Fruit fly (Drosophila melanogaster) whole organism, embryonic: ENCODE data around the gene CG42758.
A peak's percentile ranks its signal among the peaks of the same experiment; 100 is the strongest.

Experiments
- Blimp-1 ChIP-seq: fragments of 200-800 bp; sonication (Bioruptor generic); optimal IDR thresholded peaks from 3 replicates; lab custom pipeline; 2018; ENCODE audit warnings: missing biosample characterization, missing genetic modification characterization, mild to moderate bottlenecking, moderate library complexity, missing genetic modification reagents
- CG10366 ChIP-seq: fragments of 200-800 bp; sonication (Bioruptor generic); IDR thresholded peaks from 2 replicates; pipeline ENCODE4 v1.3.6; 2022; ENCODE audit warnings: missing biosample characterization, missing genetic modification characterization
- CG10654 ChIP-seq: fragments of 200-800 bp; sonication (Bioruptor generic); optimal IDR thresholded peaks from 2 replicates; lab custom pipeline; 2016; ENCODE audit warnings: missing biosample characterization, missing genetic modification characterization
- CG10959 ChIP-seq: fragments of 200-800 bp; sonication (Bioruptor generic); IDR thresholded peaks from 2 replicates; pipeline ENCODE4 v1.3.6; 2022; ENCODE audit warnings: missing biosample characterization, missing genetic modification characterization
- CG11247 ChIP-seq: fragments of 200-800 bp; sonication (Bioruptor generic); IDR thresholded peaks from 2 replicates; pipeline ENCODE4 v1.3.6; 2022; ENCODE audit warnings: missing biosample characterization, missing genetic modification characterization
- CG15269 ChIP-seq: fragments of 200-800 bp; sonication (Bioruptor generic); optimal IDR thresholded peaks from 2 replicates; lab custom pipeline; 2018; ENCODE audit warnings: missing biosample characterization, mild to moderate bottlenecking, missing genetic modification characterization, moderate library complexity
- CG15696 ChIP-seq: fragments of 200-800 bp; sonication (Bioruptor generic); optimal IDR thresholded peaks from 2 replicates; lab custom pipeline; 2019; ENCODE audit warnings: missing biosample characterization, mild to moderate bottlenecking, missing genetic modification characterization, moderate library complexity
- CG1832 ChIP-seq: fragments of 200-800 bp; sonication (Bioruptor generic); optimal IDR thresholded peaks from 2 replicates; lab custom pipeline; 2017; ENCODE audit warnings: missing biosample characterization, mild to moderate bottlenecking, missing genetic modification characterization, inconsistent platforms
- CG2120 ChIP-seq: fragments of 200-800 bp; sonication (Bioruptor generic); optimal IDR thresholded peaks from 3 replicates; lab custom pipeline; 2016; ENCODE audit warnings: missing biosample characterization, missing genetic modification characterization
- CG2202 ChIP-seq: fragments of 200-800 bp; sonication (Bioruptor generic); optimal IDR thresholded peaks from 2 replicates; lab custom pipeline; 2018; ENCODE audit warnings: missing biosample characterization, mild to moderate bottlenecking, missing genetic modification characterization
- CG34376 ChIP-seq: fragments of 200-800 bp; sonication (Bioruptor generic); optimal IDR thresholded peaks from 2 replicates; lab custom pipeline; 2018; ENCODE audit warnings: missing biosample characterization, mild to moderate bottlenecking, missing genetic modification characterization
- CG3847 ChIP-seq: fragments of 200-800 bp; sonication (Bioruptor generic); IDR thresholded peaks from 2 replicates; pipeline ENCODE4 v1.3.6; 2022; ENCODE audit warnings: missing biosample characterization, missing genetic modification characterization
- CG4360 ChIP-seq: fragments of 200-800 bp; sonication (Bioruptor generic); IDR thresholded peaks from 2 replicates; pipeline ENCODE4 v1.3.6; 2022; ENCODE audit warnings: missing biosample characterization, missing genetic modification characterization
- CG5245 ChIP-seq: fragments of 200-800 bp; sonication (Bioruptor generic); optimal IDR thresholded peaks from 3 replicates; lab custom pipeline; 2016; ENCODE audit warnings: missing biosample characterization, missing genetic modification characterization
- CG6254 ChIP-seq: fragments of 200-800 bp; sonication (Bioruptor generic); optimal IDR thresholded peaks from 3 replicates; lab custom pipeline; 2017; ENCODE audit warnings: mild to moderate bottlenecking, missing biosample characterization, missing genetic modification reagents, missing genetic modification characterization
- CG7786 ChIP-seq: fragments of 200-800 bp; sonication (Bioruptor generic); optimal IDR thresholded peaks from 2 replicates; lab custom pipeline; 2016; ENCODE audit warnings: missing biosample characterization, missing genetic modification characterization
- CG7928 ChIP-seq: fragments of 200-800 bp; sonication (Bioruptor generic); optimal IDR thresholded peaks from 2 replicates; lab custom pipeline; 2017; ENCODE audit warnings: missing biosample characterization, mild to moderate bottlenecking, missing genetic modification characterization
- CG9932 ChIP-seq: fragments of 200-800 bp; sonication (Bioruptor generic); IDR thresholded peaks from 2 replicates; pipeline ENCODE4 v1.3.6; 2022; ENCODE audit warnings: missing biosample characterization, missing genetic modification characterization
- D19A ChIP-seq: fragments of 200-800 bp; optimal IDR thresholded peaks from 3 replicates; lab custom pipeline; 2019; ENCODE audit warnings: missing biosample characterization, mild to moderate bottlenecking, missing genetic modification characterization, moderate library complexity
- HHEX ChIP-seq: fragments of 200-800 bp; sonication (Bioruptor generic); optimal IDR thresholded peaks from 3 replicates; lab custom pipeline; 2017; ENCODE audit warnings: missing biosample characterization, mild to moderate bottlenecking, missing genetic modification characterization, missing genetic modification reagents
- Hand ChIP-seq: fragments of 200-800 bp; sonication (Bioruptor generic); optimal IDR thresholded peaks from 2 replicates; lab custom pipeline; 2017; ENCODE audit warnings: mild to moderate bottlenecking, missing biosample characterization, missing genetic modification reagents, missing genetic modification characterization
- Lhr ChIP-seq: fragments of 200-800 bp; sonication (Bioruptor generic); optimal IDR thresholded peaks from 3 replicates; lab custom pipeline; 2017; ENCODE audit warnings: mild to moderate bottlenecking, missing biosample characterization, missing genetic modification reagents, missing genetic modification characterization
- Nf-YA ChIP-seq: fragments of 200-800 bp; sonication (Bioruptor generic); IDR thresholded peaks from 2 replicates; pipeline ENCODE4 v1.3.6; 2022; ENCODE audit warnings: missing biosample characterization, missing genetic modification characterization
- Xbp1 ChIP-seq: fragments of 200-800 bp; sonication (Bioruptor generic); optimal IDR thresholded peaks from 3 replicates; lab custom pipeline; 2016; ENCODE audit warnings: missing biosample characterization, mild to moderate bottlenecking, missing genetic modification characterization
- abd-A ChIP-seq: fragments of 200-800 bp; sonication (Bioruptor generic); optimal IDR thresholded peaks from 3 replicates; lab custom pipeline; 2019; ENCODE audit warnings: missing biosample characterization, mild to moderate bottlenecking, missing genetic modification characterization, moderate library complexity
- bsh ChIP-seq, 2 experiments: fragments of 200-800 bp; sonication (Bioruptor generic); optimal IDR thresholded peaks; 2 replicates each; lab custom pipeline; 2017 to 2018; ENCODE audit warnings: mild to moderate bottlenecking in 2 of 2, missing biosample characterization in 2 of 2, missing genetic modification characterization in 2 of 2, moderate library complexity in 1 of 2
- disco-r ChIP-seq: fragments of 200-800 bp; sonication (Bioruptor generic); optimal IDR thresholded peaks from 2 replicates; lab custom pipeline; 2016; ENCODE audit warnings: missing biosample characterization, missing genetic modification characterization
- dpn ChIP-seq, 2 experiments: fragments of 200-800 bp; sonication (Bioruptor generic); optimal IDR thresholded peaks; 3 replicates each; lab custom pipeline; 2016; ENCODE audit warnings: missing biosample characterization in 2 of 2, missing genetic modification characterization in 2 of 2
- esg ChIP-seq: fragments of 200-800 bp; sonication (Bioruptor generic); conservative IDR thresholded peaks from 2 replicates; pipeline ENCODE4 v1.3.6; 2022; ENCODE audit warnings: missing biosample characterization, missing genetic modification characterization
- gem ChIP-seq: fragments of 200-800 bp; sonication (Bioruptor generic); optimal IDR thresholded peaks from 2 replicates; lab custom pipeline; 2019; ENCODE audit warnings: missing biosample characterization, mild to moderate bottlenecking, missing genetic modification characterization, moderate library complexity
- hb ChIP-seq: fragments of 200-800 bp; sonication (Bioruptor generic); IDR thresholded peaks from 3 replicates; pipeline ENCODE4 v1.3.6; 2022; ENCODE audit warnings: missing biosample characterization, missing genetic modification characterization; ENCODE audit not compliant: partially characterized antibody
- hkb ChIP-seq, 2 experiments: fragments of 200-800 bp in 1 of 2; fragments of >200 bp in 1 of 2; sonication (Bioruptor generic) in 1 of 2; IDR thresholded peaks in 1 of 2; optimal IDR thresholded peaks in 1 of 2; 2 replicates each; pipeline versions ENCODE4 v1.3.6 to Lab custom; 2017 to 2022; ENCODE audit warnings: missing biosample characterization in 1 of 2, missing genetic modification characterization in 1 of 2
- ind ChIP-seq: fragments of 200-800 bp; sonication (Bioruptor generic); optimal IDR thresholded peaks from 3 replicates; lab custom pipeline; 2016; ENCODE audit warnings: missing biosample characterization, missing genetic modification characterization
- lola ChIP-seq, 3 experiments: fragments of >200 bp in 2 of 3; fragments of 200-800 bp in 1 of 3; sonication (Bioruptor generic) in 1 of 3; optimal IDR thresholded peaks; 2 replicates each; lab custom pipeline; 2017 to 2019; ENCODE audit warnings: missing biosample characterization in 3 of 3, missing genetic modification characterization in 3 of 3, mild to moderate bottlenecking in 1 of 3, moderate library complexity in 1 of 3
- nau ChIP-seq: fragments of 200-800 bp; sonication (Bioruptor generic); optimal IDR thresholded peaks from 3 replicates; lab custom pipeline; 2017; ENCODE audit warnings: missing biosample characterization, mild to moderate bottlenecking, missing genetic modification characterization, missing genetic modification reagents
- oc ChIP-seq: fragments of 200-800 bp; sonication (Bioruptor generic); optimal IDR thresholded peaks from 2 replicates; lab custom pipeline; 2018; ENCODE audit warnings: missing biosample characterization, mild to moderate bottlenecking, missing genetic modification characterization, moderate library complexity
- pan ChIP-seq, 4 experiments: fragments of >200 bp in 3 of 4; fragments of 200-800 bp in 1 of 4; sonication (Bioruptor generic) in 1 of 4; optimal IDR thresholded peaks in 3 of 4; IDR thresholded peaks in 1 of 4; 2 replicates each; pipeline versions ENCODE4 v1.3.6 to Lab custom; 2017 to 2022; ENCODE audit warnings: missing biosample characterization in 2 of 4, missing genetic modification characterization in 2 of 4, mixed read lengths in 1 of 4
- prd ChIP-seq, 3 experiments: fragments of >200 bp in 2 of 3; fragments of 200-800 bp in 1 of 3; sonication (Bioruptor generic) in 1 of 3; optimal IDR thresholded peaks in 2 of 3; IDR thresholded peaks in 1 of 3; 2 replicates in 2 of 3; 3 replicates in 1 of 3; pipeline versions ENCODE4 v1.3.6 to Lab custom; 2017 to 2022; ENCODE audit warnings: missing biosample characterization in 1 of 3, missing genetic modification characterization in 1 of 3
- repo ChIP-seq: fragments of 200-800 bp; sonication (Bioruptor generic); optimal IDR thresholded peaks from 2 replicates; lab custom pipeline; 2016; ENCODE audit warnings: missing biosample characterization, missing genetic modification characterization
- row ChIP-seq: fragments of 200-800 bp; sonication (Bioruptor generic); IDR thresholded peaks from 3 replicates; pipeline ENCODE4 v1.3.6; 2022; ENCODE audit warnings: missing biosample characterization, missing genetic modification characterization
- sc ChIP-seq, 3 experiments: fragments of >200 bp in 2 of 3; fragments of 200-800 bp in 1 of 3; sonication (Bioruptor generic) in 1 of 3; optimal IDR thresholded peaks; 2 replicates in 2 of 3; 3 replicates in 1 of 3; lab custom pipeline; 2017; ENCODE audit warnings: mild to moderate bottlenecking in 1 of 3, missing biosample characterization in 1 of 3, missing genetic modification characterization in 1 of 3, missing genetic modification reagents in 1 of 3
- sisA ChIP-seq: fragments of 200-800 bp; sonication (Bioruptor generic); IDR thresholded peaks from 2 replicates; pipeline ENCODE4 v1.3.6; 2022; ENCODE audit warnings: missing biosample characterization, missing genetic modification characterization
- tin ChIP-seq: fragments of 200-800 bp; sonication (Bioruptor generic); optimal IDR thresholded peaks from 3 replicates; lab custom pipeline; 2016; ENCODE audit warnings: missing biosample characterization, missing genetic modification characterization
- zen ChIP-seq: fragments of 200-800 bp; sonication (Bioruptor generic); optimal IDR thresholded peaks from 3 replicates; lab custom pipeline; 2018; ENCODE audit warnings: missing biosample characterization, mild to moderate bottlenecking, missing genetic modification characterization, moderate library complexity

Gene CG42758

dm6 chr3L:14612945-14613791 lies 45.9 kb downstream of the CG42758 start:
- peak; percentile 24; the same call in 1 of the 2 replicates for TF ChIP-seq CG9932
- TF ChIP-seq CG1832 = peak; percentile 39
- TF ChIP-seq CG2202 (tag; lab: Kevin White, UChicago) = peak; percentile 4
- peak; percentile 77 for TF ChIP-seq gem (tag; lab: Kevin White, UChicago)
- peak; percentile 17 for TF ChIP-seq CG7786 (GFP tag; lab: Kevin White, UChicago)
- TF ChIP-seq zen = peak; percentile 34
- peak; percentile 68 for TF ChIP-seq CG34376 (GFP tag; lab: Kevin White, UChicago)
- no peak for TF ChIP-seq sc (optimal IDR thresholded peaks at IDR 0.05; lab: Kevin White, UChicago)
- no peak for TF ChIP-seq sc (GFP tag; optimal IDR thresholded peaks at IDR 0.05; lab: Kevin White, UChicago)
- TF ChIP-seq Nf-YA (GFP tag; lab: Robert Waterston, UW) = no peak
- TF ChIP-seq CG10366 = no peak
- peak; percentile 64 for TF ChIP-seq D19A (tag; lab: Kevin White, UChicago)
- TF ChIP-seq CG15269 (tag; lab: Kevin White, UChicago) = peak; percentile 26
- peak; percentile 18 for TF ChIP-seq CG2120 (GFP tag; lab: Kevin White, UChicago)
- TF ChIP-seq Xbp1 (GFP tag; lab: Kevin White, UChicago) = peak; percentile 32
- TF ChIP-seq CG15696 (tag; lab: Kevin White, UChicago) = peak; percentile 72
- TF ChIP-seq CG10654 = no peak
- peak; percentile 29 to 35 for TF ChIP-seq dpn (GFP tag; optimal IDR thresholded peaks at IDR 0.05; lab: Kevin White, UChicago)
- no peak for TF ChIP-seq nau (GFP tag; lab: Kevin White, UChicago)
- peak in 1 of 2 experiments; percentile 9 for TF ChIP-seq pan (optimal IDR thresholded peaks at IDR 0.05; lab: Kevin White, UChicago)
- peak; percentile 19 to 38 for TF ChIP-seq pan (GFP tag; optimal IDR thresholded peaks at IDR 0.05 in 1 of 2, IDR thresholded peaks at IDR 0.05 in 1 of 2)
- no peak for TF ChIP-seq CG7928 (GFP tag; lab: Kevin White, UChicago)
- TF ChIP-seq CG4360 (GFP tag; lab: Robert Waterston, UW) = peak; percentile 89
- peak; percentile 66 for TF ChIP-seq row (GFP tag; lab: Robert Waterston, UW)
- no peak for TF ChIP-seq repo
- no peak for TF ChIP-seq prd (optimal IDR thresholded peaks at IDR 0.05; lab: Kevin White, UChicago)
- peak; percentile 39; the same call in 1 of the 3 replicates for TF ChIP-seq prd (GFP tag; IDR thresholded peaks at IDR 0.05; lab: Robert Waterston, UW)
- peak; percentile 24; the same call in 1 of the 2 replicates for TF ChIP-seq CG3847
- peak in 1 of 3 experiments; percentile 89 for TF ChIP-seq lola (GFP tag; optimal IDR thresholded peaks at IDR 0.05; lab: Kevin White, UChicago)
- no peak for TF ChIP-seq disco-r (GFP tag; lab: Kevin White, UChicago)
- TF ChIP-seq Lhr (GFP tag; lab: Kevin White, UChicago) = peak; percentile 6
- peak; percentile 28 for TF ChIP-seq abd-A (tag; lab: Kevin White, UChicago)
- TF ChIP-seq hb (GFP tag; lab: Robert Waterston, UW) = no peak
- peak; percentile 14 for TF ChIP-seq HHEX (GFP tag; lab: Kevin White, UChicago)
- TF ChIP-seq bsh (GFP tag; optimal IDR thresholded peaks at IDR 0.05; lab: Kevin White, UChicago) = peak; percentile 55 to 66
- peak; percentile 75 for TF ChIP-seq Blimp-1
- no peak for TF ChIP-seq CG11247
- TF ChIP-seq esg = 0 out of 2 replicates have a peak, but pooled peaks have one; percentile 21
- no peak for TF ChIP-seq Hand
- 0 out of 2 replicates have a peak, but pooled peaks have one; percentile 7 for TF ChIP-seq sisA (GFP tag; lab: Robert Waterston, UW)
- no peak for TF ChIP-seq CG6254 (GFP tag; lab: Kevin White, UChicago)
- peak; percentile 11 for TF ChIP-seq CG5245 (GFP tag; lab: Kevin White, UChicago)
- TF ChIP-seq oc = no peak
- no peak for TF ChIP-seq hkb (optimal IDR thresholded peaks at IDR 0.05; lab: Kevin White, UChicago)
- TF ChIP-seq hkb (GFP tag; IDR thresholded peaks at IDR 0.05; lab: Robert Waterston, UW) = no peak; the same call in 1 of the 2 replicates
- TF ChIP-seq tin (GFP tag; lab: Kevin White, UChicago) = peak; percentile 40
- peak; percentile 59 for TF ChIP-seq CG10959
- no peak for TF ChIP-seq ind (GFP tag; lab: Kevin White, UChicago)
